Worm (Caenorhabditis elegans) whole organism, L4 larva: ENCODE measurements around the gene fbxc-23.

Experiments
- F10B5.3 ChIP-seq: sonication (generic microtip); optimal IDR thresholded peaks from 2 replicates; lab custom pipeline; 2016; ENCODE audit warnings: mild to moderate bottlenecking, missing genetic modification characterization, missing compliant biosample characterization
- F26F4.8 ChIP-seq: fragments of 200-800 bp; sonication (Bioruptor generic); conservative IDR thresholded peaks from 2 replicates; pipeline ENCODE4 v1.3.6; 2022; ENCODE audit warnings: missing genetic modification characterization, missing compliant biosample characterization
- F37D6.2 ChIP-seq: sonication (generic microtip); optimal IDR thresholded peaks from 2 replicates; lab custom pipeline; 2016; ENCODE audit warnings: mild to moderate bottlenecking, missing genetic modification characterization, missing compliant biosample characterization
- Y48G9A.11 ChIP-seq: fragments of 200-800 bp; sonication (Bioruptor generic); IDR thresholded peaks from 2 replicates; pipeline ENCODE4 v1.3.6; 2022; ENCODE audit warnings: missing genetic modification reagents, missing genetic modification characterization, missing compliant biosample characterization
- aha-1 ChIP-seq: fragments of 150-350 bp; peaks from one replicate; lab custom pipeline; 2014; ENCODE audit warnings: missing biosample characterization, missing genetic modification characterization
- cey-2 ChIP-seq: sonication (generic microtip); optimal IDR thresholded peaks from 3 replicates; lab custom pipeline; 2017; ENCODE audit warnings: missing genetic modification characterization, mild to moderate bottlenecking, missing compliant biosample characterization, antibody characterized with exemption, borderline replicate concordance; ENCODE audit not compliant: insufficient read depth
- daf-16 ChIP-seq, 3 experiments: sonication (generic microtip); optimal IDR thresholded peaks; 2 replicates each; lab custom pipeline; 2016 to 2017; ENCODE audit warnings: missing genetic modification characterization in 3 of 3, missing genetic modification reagents in 3 of 3, mild to moderate bottlenecking in 2 of 3, missing compliant biosample characterization in 2 of 3, missing biosample characterization in 1 of 3, moderate library complexity in 1 of 3
- daf-19 ChIP-seq: fragments of 200-800 bp; sonication (Bioruptor generic); conservative IDR thresholded peaks from 2 replicates; pipeline ENCODE4 v1.3.6; 2022; ENCODE audit warnings: missing genetic modification characterization, missing compliant biosample characterization
- duxl-1 ChIP-seq: sonication (generic microtip); optimal IDR thresholded peaks from 2 replicates; lab custom pipeline; 2016; ENCODE audit warnings: mild to moderate bottlenecking, missing genetic modification characterization, moderate library complexity, missing compliant biosample characterization; ENCODE audit not compliant: poor library complexity
- dve-1 ChIP-seq: sonication (generic microtip); optimal IDR thresholded peaks from 2 replicates; lab custom pipeline; 2017; ENCODE audit warnings: antibody characterized with exemption, mild to moderate bottlenecking, missing genetic modification characterization, missing compliant biosample characterization; ENCODE audit not compliant: insufficient read depth
- gei-8 ChIP-seq: fragments of 200-800 bp; sonication (Bioruptor generic); optimal IDR thresholded peaks from 2 replicates; lab custom pipeline; 2018; ENCODE audit warnings: mild to moderate bottlenecking, missing genetic modification characterization, missing compliant biosample characterization
- hif-1 ChIP-seq, 2 experiments: sonication (generic microtip); optimal IDR thresholded peaks; 2 replicates each; lab custom pipeline; 2016 to 2017; ENCODE audit warnings: missing compliant biosample characterization in 2 of 2, missing genetic modification characterization in 2 of 2, missing genetic modification reagents in 2 of 2, missing genotype in 2 of 2, mild to moderate bottlenecking in 1 of 2
- jun-1 ChIP-seq: fragments of 150-350 bp; optimal IDR thresholded peaks from 2 replicates; lab custom pipeline; 2014; ENCODE audit warnings: missing biosample characterization, missing genetic modification reagents, missing genetic modification characterization
- lin-39 ChIP-seq: fragments of 150-350 bp; optimal IDR thresholded peaks from 2 replicates; lab custom pipeline; 2014; ENCODE audit warnings: missing biosample characterization, missing genetic modification reagents, missing genetic modification characterization
- lsy-2 ChIP-seq, 2 experiments: fragments of 150-350 bp in 1 of 2; sonication (generic microtip) in 1 of 2; optimal IDR thresholded peaks; 2 replicates each; lab custom pipeline; 2014 to 2017; ENCODE audit warnings: missing biosample characterization in 2 of 2, missing genetic modification characterization in 2 of 2
- madf-5 ChIP-seq, 2 experiments: fragments of 200-800 bp; sonication (Bioruptor generic); IDR thresholded peaks; 2 replicates each; pipeline ENCODE4 v1.3.6; 2022; ENCODE audit warnings: missing compliant biosample characterization in 2 of 2, missing genetic modification characterization in 2 of 2
- mdt-29 ChIP-seq: fragments of 200-800 bp; sonication (Bioruptor generic); IDR thresholded peaks from 2 replicates; pipeline ENCODE4 v1.3.6; 2022; ENCODE audit warnings: missing genetic modification reagents, missing genetic modification characterization, missing compliant biosample characterization
- mep-1 ChIP-seq: fragments of 150-350 bp; sonication (generic microtip); optimal IDR thresholded peaks from 3 replicates; lab custom pipeline; 2014; ENCODE audit warnings: missing biosample characterization, missing genetic modification characterization
- mes-2 ChIP-seq: sonication (generic microtip); optimal IDR thresholded peaks from 2 replicates; lab custom pipeline; 2016; ENCODE audit warnings: missing genotype, mild to moderate bottlenecking, missing genetic modification characterization, missing compliant biosample characterization; ENCODE audit not compliant: poor library complexity, severe bottlenecking
- mxl-3 ChIP-seq: fragments of 200-800 bp; sonication (Bioruptor generic); optimal IDR thresholded peaks from 2 replicates; lab custom pipeline; 2018; ENCODE audit warnings: mild to moderate bottlenecking, missing genetic modification characterization, missing compliant biosample characterization
- nhr-111 ChIP-seq: fragments of 200-800 bp; sonication (Bioruptor generic); optimal IDR thresholded peaks from 2 replicates; lab custom pipeline; 2018; ENCODE audit warnings: mild to moderate bottlenecking, missing genetic modification characterization, missing compliant biosample characterization
- nhr-25 ChIP-seq: sonication (generic microtip); optimal IDR thresholded peaks from 2 replicates; lab custom pipeline; 2017; ENCODE audit warnings: missing genetic modification characterization, mild to moderate bottlenecking, missing compliant biosample characterization, antibody characterized with exemption, moderate library complexity, borderline replicate concordance; ENCODE audit not compliant: insufficient read depth
- nhr-28 ChIP-seq: fragments of 150-350 bp; optimal IDR thresholded peaks from 2 replicates; lab custom pipeline; 2014; ENCODE audit warnings: missing biosample characterization, missing genetic modification characterization
- nhr-41 ChIP-seq: fragments of 200-800 bp; sonication (Bioruptor generic); IDR thresholded peaks from 2 replicates; pipeline ENCODE4 v1.3.6; 2022; ENCODE audit warnings: missing genetic modification reagents, missing genetic modification characterization, missing compliant biosample characterization
- nhr-42 ChIP-seq: fragments of 200-800 bp; sonication (Bioruptor generic); IDR thresholded peaks from 2 replicates; pipeline ENCODE4 v1.3.6; 2022; ENCODE audit warnings: missing genetic modification characterization, missing compliant biosample characterization
- nhr-77 ChIP-seq: fragments of 150-350 bp; optimal IDR thresholded peaks from 2 replicates; lab custom pipeline; 2014; ENCODE audit warnings: missing biosample characterization, missing genetic modification characterization
- pha-4 ChIP-seq, 2 experiments: fragments of 150-350 bp in 1 of 2; fragments of 200-800 bp in 1 of 2; sonication (Bioruptor generic) in 1 of 2; IDR thresholded peaks in 1 of 2; optimal IDR thresholded peaks in 1 of 2; 2 replicates each; pipeline versions ENCODE4 v1.3.6 to Lab custom; 2014 to 2022; ENCODE audit warnings: missing genetic modification characterization in 2 of 2, missing genetic modification reagents in 2 of 2, missing biosample characterization in 1 of 2, missing compliant biosample characterization in 1 of 2
- set-16 ChIP-seq: fragments of 200-800 bp; sonication (Bioruptor generic); IDR thresholded peaks from 2 replicates; pipeline ENCODE4 v1.3.6; 2022; ENCODE audit warnings: missing genetic modification reagents, missing genetic modification characterization, missing compliant biosample characterization
- unc-62 ChIP-seq, 3 experiments: fragments of 150-350 bp in 1 of 3; sonication (generic microtip); optimal IDR thresholded peaks in 2 of 3; peaks in 1 of 3; 1 replicate in 1 of 3; 2 replicates in 2 of 3; lab custom pipeline; 2014 to 2017; ENCODE audit warnings: missing biosample characterization in 3 of 3, missing genetic modification characterization in 3 of 3, missing genetic modification reagents in 3 of 3, missing genotype in 1 of 3
- ztf-7 ChIP-seq: fragments of 150-350 bp; optimal IDR thresholded peaks from 2 replicates; lab custom pipeline; 2014; ENCODE audit warnings: missing biosample characterization, missing genetic modification characterization

The fbxc-23 gene

ce11 chrII:13637941-13638489 is 41.7 kb upstream of the fbxc-23 start, which contains the start of gene phdh-1 (continued):
- TF ChIP-seq madf-5 (GFP tag; IDR thresholded peaks at IDR 0.05; lab: Robert Waterston, UW) (0 out of 4 replicates have a peak, but pooled peaks of 1 of the 2 experiments have one; percentile 23), Y48G9A.11 (no peak)

- TF ChIP-seq jun-1 (tag; lab: Kevin White, UChicago) (no peak), set-16 (GFP tag; lab: Robert Waterston, UW) (peak; percentile 79)
These were observed 41.1 kb upstream of the fbxc-23 start for ce11 chrII:13637464-13637863.

DNA sequence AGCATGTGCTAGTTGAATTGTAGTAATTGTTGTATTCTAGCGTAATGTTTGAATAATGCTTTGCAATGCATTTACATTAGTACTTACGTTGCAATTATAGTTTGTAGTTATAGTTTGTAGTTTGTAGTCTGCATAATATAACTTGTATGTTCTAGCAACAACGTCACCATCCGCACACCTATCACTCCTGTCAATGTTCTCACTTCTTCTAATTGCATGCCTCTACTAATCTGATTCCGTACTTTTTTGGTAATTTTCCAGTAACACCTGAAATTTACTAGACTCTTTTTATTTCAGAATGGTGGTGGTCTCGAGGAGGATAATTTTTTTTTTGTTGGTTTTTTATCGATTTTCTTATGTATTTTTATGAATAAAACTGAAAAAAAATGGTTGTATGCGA is 40.2 kb upstream of the fbxc-23 start:
- TF ChIP-seq pha-4 (GFP tag; IDR thresholded peaks at IDR 0.05; lab: Robert Waterston, UW) (no peak), pha-4 (tag; optimal IDR thresholded peaks at IDR 0.05; lab: Kevin White, UChicago) (no peak), nhr-77 (tag; lab: Kevin White, UChicago) (peak; percentile 11), mep-1 (peak; percentile 18), cey-2 (tag; lab: Kevin White, UChicago) (no peak), dve-1 (tag; lab: Kevin White, UChicago) (no peak), duxl-1 (tag; lab: Kevin White, UChicago) (peak; percentile 75), Y48G9A.11 (no peak), nhr-25 (tag; lab: Kevin White, UChicago) (peak; percentile 10), mdt-29 (0 out of 2 replicates have a peak, but pooled peaks have one; percentile 5), lsy-2 (tag; optimal IDR thresholded peaks at IDR 0.05; lab: Kevin White, UChicago) (peak in 1 of 2 experiments; percentile 31), unc-62 (GFP tag; optimal IDR thresholded peaks at IDR 0.05 in 1 of 2; lab: Kevin White, UChicago) (peak in 1 of 2 experiments; percentile 75), unc-62 (tag; optimal IDR thresholded peaks at IDR 0.05; lab: Kevin White, UChicago) (no peak), mes-2 (tag; lab: Kevin White, UChicago) (peak; percentile 0), lin-39 (tag; lab: Kevin White, UChicago) (no peak), F10B5.3 (tag; lab: Kevin White, UChicago) (no peak), daf-19 (no peak), nhr-41 (GFP tag; lab: Robert Waterston, UW) (0 out of 2 replicates have a peak, but pooled peaks have one; percentile 22), nhr-42 (GFP tag; lab: Robert Waterston, UW) (peak; percentile 43; the same call in 1 of the 2 replicates), F37D6.2 (tag; lab: Kevin White, UChicago) (no peak)

DNA sequence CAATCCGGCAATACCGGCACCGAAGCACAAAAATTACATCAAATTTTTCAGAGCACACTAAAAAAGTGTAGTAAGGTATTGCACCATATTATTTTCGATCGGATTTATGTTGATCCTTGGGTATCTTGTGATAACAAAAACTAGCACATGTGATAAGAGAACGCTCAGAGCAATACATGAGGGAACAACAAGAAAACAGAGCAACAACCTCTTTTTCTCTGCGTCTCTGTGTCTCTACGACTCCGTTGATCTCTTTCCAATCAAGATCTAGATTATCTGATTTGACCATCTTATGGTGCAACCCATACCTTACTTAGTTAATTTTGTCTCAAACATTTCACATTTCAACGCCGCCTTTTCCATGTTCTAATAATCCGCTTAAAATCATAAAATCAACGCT is 35.9 kb upstream of the fbxc-23 start, which contains the start of gene tag-10:
tag-10 (plus strand) TSS at position 347 of the 400 bp plus-strand sequence.
- TF ChIP-seq daf-16 (GFP tag; optimal IDR thresholded peaks at IDR 0.05; lab: Kevin White, UChicago) (peak in 1 of 2 experiments; percentile 73), daf-16 (tag; optimal IDR thresholded peaks at IDR 0.05; lab: Kevin White, UChicago) (peak; percentile 30), gei-8 (no peak), ztf-7 (tag; lab: Kevin White, UChicago) (peak; percentile 40)

ce11 chrII:13630690-13631089 is 34.3 kb upstream of the fbxc-23 start, which contains the start of the genes gst-17 and gst-18:
Gene gst-17, minus strand, starts transcription at chrII:13630790.
Gene gst-18, minus strand, starts transcription at chrII:13630887.
- TF ChIP-seq nhr-111 (GFP tag; lab: Kevin White, UChicago), result no peak

- TF ChIP-seq mxl-3 (GFP tag; lab: Kevin White, UChicago) (no peak), F26F4.8 (no peak), hif-1 (tag; optimal IDR thresholded peaks at IDR 0.05; lab: Kevin White, UChicago) (peak; percentile 78 to 93), nhr-28 (tag; lab: Kevin White, UChicago) (peak; percentile 27), aha-1 (peak; percentile 71)
These were observed 30.6 kb upstream of the fbxc-23 start, which contains the start of gene gst-19 for ce11 chrII:13627001-13627400. Gene gst-19, minus strand, starts transcription at chrII:13627145.
